Worm (Caenorhabditis elegans) whole organism, late embryonic: ENCODE results near the gene F44E2.4.

Experiments
- ceh-9 ChIP-seq: sonication (generic microtip); optimal IDR thresholded peaks from 2 replicates; lab custom pipeline; 2016; ENCODE audit warnings: mild to moderate bottlenecking, missing genetic modification characterization, inconsistent platforms, missing compliant biosample characterization
- ets-4 ChIP-seq: sonication (generic microtip); optimal IDR thresholded peaks from 2 replicates; lab custom pipeline; 2016; ENCODE audit warnings: missing genetic modification characterization, missing compliant biosample characterization
- eyg-1 ChIP-seq: sonication (generic microtip); optimal IDR thresholded peaks from 2 replicates; lab custom pipeline; 2016; ENCODE audit warnings: missing genotype, missing genetic modification characterization, missing compliant biosample characterization
- fax-1 ChIP-seq: sonication (generic microtip); optimal IDR thresholded peaks from 2 replicates; lab custom pipeline; 2016; ENCODE audit warnings: missing genotype, missing genetic modification characterization, missing compliant biosample characterization
- gmeb-2 ChIP-seq: sonication (generic microtip); optimal IDR thresholded peaks from 2 replicates; lab custom pipeline; 2016; ENCODE audit warnings: missing genetic modification characterization, inconsistent platforms, missing compliant biosample characterization
- hlh-30 ChIP-seq: sonication (generic microtip); optimal IDR thresholded peaks from 2 replicates; lab custom pipeline; 2017; ENCODE audit warnings: antibody characterized with exemption, missing genetic modification characterization, missing compliant biosample characterization; ENCODE audit not compliant: insufficient read depth
- hlh-6 ChIP-seq: sonication (generic microtip); optimal IDR thresholded peaks from 2 replicates; lab custom pipeline; 2016; ENCODE audit warnings: missing genotype, missing genetic modification characterization, missing compliant biosample characterization
- nfya-1 ChIP-seq: sonication (generic microtip); optimal IDR thresholded peaks from 2 replicates; lab custom pipeline; 2017; ENCODE audit warnings: missing genetic modification characterization, mild to moderate bottlenecking, missing compliant biosample characterization, antibody characterized with exemption, moderate library complexity
- npax-4 ChIP-seq: sonication (generic microtip); optimal IDR thresholded peaks from 2 replicates; lab custom pipeline; 2016; ENCODE audit warnings: missing genetic modification characterization, missing compliant biosample characterization
- pha-4 ChIP-seq: fragments of 150-350 bp; optimal IDR thresholded peaks from 2 replicates; lab custom pipeline; 2018; ENCODE audit warnings: missing biosample characterization, missing genetic modification reagents, missing genetic modification characterization
- sox-2 ChIP-seq: fragments of 200-800 bp; sonication (Bioruptor generic); IDR thresholded peaks from 2 replicates; pipeline ENCODE4 v1.3.6; 2022; ENCODE audit warnings: missing genetic modification reagents, missing genetic modification characterization, missing compliant biosample characterization
- sox-4 ChIP-seq: sonication (generic microtip); optimal IDR thresholded peaks from 2 replicates; lab custom pipeline; 2017; ENCODE audit warnings: mild to moderate bottlenecking, missing genetic modification characterization, inconsistent platforms, missing compliant biosample characterization
- tbx-2 ChIP-seq: sonication (generic microtip); optimal IDR thresholded peaks from 2 replicates; lab custom pipeline; 2016; ENCODE audit warnings: missing genetic modification characterization, missing compliant biosample characterization

DNA sequence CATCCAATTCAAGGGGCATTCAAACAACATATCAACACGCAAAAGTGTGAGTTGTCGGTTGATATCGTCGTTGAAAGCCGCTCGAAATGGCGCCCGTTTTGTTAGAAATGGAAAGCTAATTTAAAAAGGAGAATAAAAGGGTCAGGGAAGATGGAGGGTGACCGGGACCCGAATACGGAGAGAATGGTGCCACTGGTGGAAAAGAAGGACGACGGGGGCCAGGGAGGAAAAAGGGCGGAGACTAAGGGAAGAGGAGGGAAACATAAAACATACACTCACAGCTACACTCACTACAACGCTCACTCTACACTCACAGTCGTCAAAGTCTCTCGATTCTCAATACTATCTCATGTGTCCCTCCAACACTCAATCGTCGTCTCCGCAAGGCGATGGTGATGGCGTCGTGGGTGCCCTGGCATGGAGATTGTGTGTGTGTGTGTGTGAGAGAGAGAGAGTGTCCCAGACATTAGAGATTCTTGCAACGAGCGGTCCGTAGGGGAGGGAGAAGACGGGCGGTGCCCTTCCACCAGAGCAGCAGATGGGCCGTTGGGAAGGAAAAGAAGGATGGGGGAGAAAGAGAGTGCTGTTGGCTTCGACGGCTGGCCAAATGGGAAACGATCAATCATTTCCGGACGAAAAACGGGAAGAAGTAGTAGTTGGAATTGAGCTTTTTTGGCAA, 35.9 kb upstream of the F44E2.4 start:
- TF ChIP-seq ets-4 (tag; lab: Kevin White, UChicago) (no peak), sox-2 (GFP tag; lab: Robert Waterston, UW) (no peak), sox-4 (no peak), hlh-6 (tag; lab: Kevin White, UChicago) (peak; percentile 11), eyg-1 (tag; lab: Kevin White, UChicago) (no peak), pha-4 (no peak), ceh-9 (no peak), nfya-1 (tag; lab: Kevin White, UChicago) (peak; percentile 94), tbx-2 (tag; lab: Kevin White, UChicago) (peak; percentile 90), npax-4 (tag; lab: Kevin White, UChicago) (no peak), hlh-30 (peak; percentile 70), fax-1 (tag; lab: Kevin White, UChicago) (no peak), gmeb-2 (tag; lab: Kevin White, UChicago) (no peak)
